Worm (Caenorhabditis elegans): ENCODE results near the gene baz-2.

Gene baz-2

ce11 chrIII:7656474-7656873, 642 bp upstream of the baz-2 start, which contains the start of gene ZK783.7:
TSS of gene ZK783.7 (plus strand) at chrIII:7656719.
- no peak for TF ChIP-seq rpc-1 (optimal IDR thresholded peaks at IDR 0.05)
- TF ChIP-seq rpc-1 (tag; optimal IDR thresholded peaks at IDR 0.05), result no peak
- no peak for TF ChIP-seq atf-7 (tag; optimal IDR thresholded peaks at IDR 0.05)
- no peak for TF ChIP-seq hrde-1 (tag; optimal IDR thresholded peaks at IDR 0.05; ENCODE audit: borderline replicate concordance)
- no peak for TF ChIP-seq F52B5.7 (tag; optimal IDR thresholded peaks at IDR 0.05)
- no peak for TF ChIP-seq Y79H2A.3 (GFP tag; conservative IDR thresholded peaks at IDR 0.05)
- TF ChIP-seq unc-62 (GFP tag; optimal IDR thresholded peaks at IDR 0.05), result no peak
- no peak for TF ChIP-seq cebp-2 (GFP tag; IDR thresholded peaks at IDR 0.05)
- no peak for TF ChIP-seq mes-4 (tag; optimal IDR thresholded peaks at IDR 0.05)
- no peak for TF ChIP-seq lin-35 (GFP tag; optimal IDR thresholded peaks at IDR 0.05)
- no peak for TF ChIP-seq madf-6 (GFP tag; IDR thresholded peaks at IDR 0.05)
- TF ChIP-seq repo-1 (tag; optimal IDR thresholded peaks at IDR 0.05), result no peak
- no peak for TF ChIP-seq tbx-9 (tag; optimal IDR thresholded peaks at IDR 0.05; ENCODE audit: borderline replicate concordance)
- TF ChIP-seq T26A5.8 (tag; optimal IDR thresholded peaks at IDR 0.05), result no peak
- no peak for TF ChIP-seq C06A6.2 (GFP tag; conservative IDR thresholded peaks at IDR 0.05)
- TF ChIP-seq mxl-1 (tag; optimal IDR thresholded peaks at IDR 0.05), result no peak
- no peak for TF ChIP-seq D2030.7 (GFP tag; IDR thresholded peaks at IDR 0.05)
- no peak for TF ChIP-seq hmg-20 (GFP tag; IDR thresholded peaks at IDR 0.05)
- no peak for TF ChIP-seq nfyb-1 (GFP tag; IDR thresholded peaks at IDR 0.05)

DNA sequence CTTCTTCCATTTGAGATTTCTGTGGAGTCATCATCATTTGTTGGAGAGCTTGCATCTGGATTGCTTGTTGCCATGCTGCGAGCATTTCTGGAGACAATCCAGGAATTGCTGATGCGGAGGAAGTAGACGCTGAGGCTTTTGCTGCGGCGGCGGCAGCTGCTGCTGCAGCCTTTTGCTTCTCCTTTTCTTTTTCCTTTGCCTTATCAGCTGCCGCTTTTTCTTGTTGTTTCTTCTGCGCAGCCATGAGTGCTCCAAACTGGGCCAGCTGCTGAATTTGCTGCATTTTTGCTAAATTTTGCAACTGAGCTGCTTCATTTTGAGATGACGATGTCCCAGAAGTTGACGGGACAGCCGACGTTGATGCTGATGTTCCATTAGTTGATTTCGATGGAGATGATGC, 334 bp downstream of the baz-2 start:
- TF ChIP-seq zfh-2 (GFP tag; conservative IDR thresholded peaks at IDR 0.05), result peak; percentile 53
- no peak for TF ChIP-seq D2030.7 (GFP tag; IDR thresholded peaks at IDR 0.05)
- 0 out of 2 replicates have a peak, but pooled peaks have one; percentile 18 for TF ChIP-seq egrh-3 (GFP tag; IDR thresholded peaks at IDR 0.05)
- 0 out of 2 replicates have a peak, but pooled peaks have one; percentile 28 for TF ChIP-seq lin-26 (GFP tag; IDR thresholded peaks at IDR 0.05)
- TF ChIP-seq fkh-3 (tag; optimal IDR thresholded peaks at IDR 0.05), result no peak
- no peak for TF ChIP-seq ZK185.1 (tag; optimal IDR thresholded peaks at IDR 0.05; ENCODE audit: poor library complexity, severe bottlenecking)

DNA sequence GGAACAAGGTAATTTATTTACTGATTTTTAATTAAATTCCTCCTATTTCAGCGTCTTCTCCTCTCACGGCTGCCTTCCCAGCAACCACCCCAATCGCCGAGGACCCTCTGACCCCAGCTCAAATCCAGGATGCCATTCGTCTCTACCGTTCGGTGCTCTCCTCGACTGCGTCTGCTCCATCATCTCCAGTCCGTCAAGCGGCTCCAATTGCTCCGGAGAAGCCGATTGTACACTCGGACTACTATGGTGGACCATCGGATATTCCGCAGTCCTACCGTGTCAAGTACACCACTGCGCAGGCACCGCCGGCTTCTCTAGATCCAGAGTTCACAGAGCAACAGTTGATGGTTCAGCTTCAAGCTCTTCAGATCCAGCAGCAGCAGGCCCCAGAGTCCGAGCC, 7.0 kb downstream of the baz-2 start:
- TF ChIP-seq egrh-3 (GFP tag; IDR thresholded peaks at IDR 0.05) (peak; percentile 18; the same call in 1 of the 2 replicates), K12H6.12 (tag; optimal IDR thresholded peaks at IDR 0.05) (no peak), athp-1 (tag; optimal IDR thresholded peaks at IDR 0.05) (no peak), zfh-2 (GFP tag; conservative IDR thresholded peaks at IDR 0.05) (peak; percentile 66), Y53G8AR.9 (GFP tag; conservative IDR thresholded peaks at IDR 0.05) (no peak), akir-1 (GFP tag; optimal IDR thresholded peaks at IDR 0.05) (no peak), ztf-6 (GFP tag; IDR thresholded peaks at IDR 0.05) (0 out of 2 replicates have a peak, but pooled peaks have one; percentile 4)

ce11 chrIII:7645075-7645474, 10.8 kb downstream of the baz-2 start:
- TF ChIP-seq Y56A3A.18 (GFP tag; IDR thresholded peaks at IDR 0.05) (no peak), ZK185.1 (tag; optimal IDR thresholded peaks at IDR 0.05; ENCODE audit: poor library complexity, severe bottlenecking) (no peak), nfyb-1 (GFP tag; IDR thresholded peaks at IDR 0.05) (no peak), ccch-3 (GFP tag; optimal IDR thresholded peaks at IDR 0.05) (no peak)

- TF ChIP-seq dox-1 (GFP tag; IDR thresholded peaks at IDR 0.05), result 0 out of 2 replicates have a peak, but pooled peaks have one; percentile 28
- TF ChIP-seq egl-44 (GFP tag; IDR thresholded peaks at IDR 0.05), result no peak
- TF ChIP-seq unc-130 (GFP tag; optimal IDR thresholded peaks at IDR 0.05), result no peak
- TF ChIP-seq rpc-1 (optimal IDR thresholded peaks at IDR 0.05), result no peak
- TF ChIP-seq rpc-1 (tag; optimal IDR thresholded peaks at IDR 0.05), result no peak
- TF ChIP-seq Y53F4B.3 (GFP tag; IDR thresholded peaks at IDR 0.05), result no peak
- TF ChIP-seq hsf-1 (GFP tag; IDR thresholded peaks at IDR 0.05), result no peak
- peak; percentile 17 for TF ChIP-seq efl-1 (GFP tag; optimal IDR thresholded peaks at IDR 0.05)
- TF ChIP-seq Y67H2A.10 (GFP tag; conservative IDR thresholded peaks at IDR 0.05), result no peak
- no peak for TF ChIP-seq tlf-1 (GFP tag; optimal IDR thresholded peaks at IDR 0.05)
- no peak for TF ChIP-seq repo-1 (tag; optimal IDR thresholded peaks at IDR 0.05)
- no peak for TF ChIP-seq ceh-58 (GFP tag; IDR thresholded peaks at IDR 0.05)
- peak; percentile 81 for TF ChIP-seq ets-4 (GFP tag; optimal IDR thresholded peaks at IDR 0.05)
- TF ChIP-seq fkh-3 (tag; optimal IDR thresholded peaks at IDR 0.05), result no peak
- no peak for TF ChIP-seq pbrm-1 (GFP tag; IDR thresholded peaks at IDR 0.05)
- no peak for TF ChIP-seq ccch-3 (GFP tag; optimal IDR thresholded peaks at IDR 0.05)
Observed at ce11 chrIII:7643902-7644641, 11.8 kb downstream of the baz-2 start.

Measured in whole organism, young adult.